Fruit fly (Drosophila melanogaster) whole organism, embryonic: ENCODE results near the gene CG13894.

Experiments used
- C15 ChIP-seq: fragments of 200-800 bp; sonication (Bioruptor generic); IDR thresholded peaks from 3 replicates; pipeline ENCODE4 v1.3.6; 2022; ENCODE audit warnings: missing biosample characterization, missing genetic modification characterization
- CG10565 ChIP-seq: fragments of 200-800 bp; sonication (Bioruptor generic); optimal IDR thresholded peaks from 3 replicates; lab custom pipeline; 2016; ENCODE audit warnings: missing biosample characterization, mild to moderate bottlenecking, missing genetic modification characterization
- CG11085 ChIP-seq: fragments of 200-800 bp; sonication (Bioruptor generic); IDR thresholded peaks from 2 replicates; pipeline ENCODE4 v1.3.6; 2022; ENCODE audit warnings: missing biosample characterization, missing genetic modification characterization
- CG11247 ChIP-seq: fragments of 200-800 bp; sonication (Bioruptor generic); IDR thresholded peaks from 2 replicates; pipeline ENCODE4 v1.3.6; 2022; ENCODE audit warnings: missing biosample characterization, missing genetic modification characterization
- CG11560 ChIP-seq: fragments of 200-800 bp; sonication (Bioruptor generic); IDR thresholded peaks from 3 replicates; pipeline ENCODE4 v1.3.6; 2022; ENCODE audit warnings: missing biosample characterization, missing genetic modification characterization
- CG11696 ChIP-seq: fragments of 200-800 bp; sonication (Bioruptor generic); IDR thresholded peaks from 2 replicates; pipeline ENCODE4 v1.3.6; 2022; ENCODE audit warnings: missing biosample characterization, missing genetic modification characterization
- CG12236 ChIP-seq: fragments of 200-800 bp; sonication (Bioruptor generic); optimal IDR thresholded peaks from 2 replicates; lab custom pipeline; 2016; ENCODE audit warnings: missing biosample characterization, missing genetic modification characterization
- CG13296 ChIP-seq: fragments of 200-800 bp; sonication (Bioruptor generic); optimal IDR thresholded peaks from 3 replicates; lab custom pipeline; 2018; ENCODE audit warnings: missing biosample characterization, mild to moderate bottlenecking, missing genetic modification characterization
- CG14710 ChIP-seq: fragments of 200-800 bp; sonication (Bioruptor generic); optimal IDR thresholded peaks from 3 replicates; lab custom pipeline; 2019; ENCODE audit warnings: missing biosample characterization, mild to moderate bottlenecking, missing genetic modification characterization, moderate library complexity
- CG15073 ChIP-seq: fragments of 200-800 bp; sonication (Bioruptor generic); optimal IDR thresholded peaks from 2 replicates; lab custom pipeline; 2016; ENCODE audit warnings: missing biosample characterization, missing genetic modification characterization
- CG16813 ChIP-seq: fragments of 200-800 bp; sonication (Bioruptor generic); IDR thresholded peaks from 3 replicates; pipeline ENCODE4 v1.3.6; 2022; ENCODE audit warnings: missing biosample characterization, missing genetic modification characterization; ENCODE audit not compliant: partially characterized antibody
- CG18619 ChIP-seq: fragments of 200-800 bp; sonication (Bioruptor generic); optimal IDR thresholded peaks from 3 replicates; lab custom pipeline; 2017; ENCODE audit warnings: missing biosample characterization, mild to moderate bottlenecking, missing genetic modification characterization
- CG34376 ChIP-seq: fragments of 200-800 bp; sonication (Bioruptor generic); optimal IDR thresholded peaks from 2 replicates; lab custom pipeline; 2018; ENCODE audit warnings: missing biosample characterization, mild to moderate bottlenecking, missing genetic modification characterization
- CG3847 ChIP-seq: fragments of 200-800 bp; sonication (Bioruptor generic); IDR thresholded peaks from 2 replicates; pipeline ENCODE4 v1.3.6; 2022; ENCODE audit warnings: missing biosample characterization, missing genetic modification characterization
- CG4424 ChIP-seq: fragments of 200-800 bp; sonication (Bioruptor generic); optimal IDR thresholded peaks from 3 replicates; lab custom pipeline; 2016; ENCODE audit warnings: missing biosample characterization, missing genetic modification characterization
- CG6272 ChIP-seq: fragments of 200-800 bp; sonication (Bioruptor generic); IDR thresholded peaks from 2 replicates; pipeline ENCODE4 v1.3.6; 2022; ENCODE audit warnings: missing biosample characterization, missing genetic modification characterization
- CG6791 ChIP-seq: fragments of 200-800 bp; sonication (Bioruptor generic); IDR thresholded peaks from 3 replicates; pipeline ENCODE4 v1.3.6; 2022; ENCODE audit warnings: missing biosample characterization, missing genetic modification characterization; ENCODE audit not compliant: partially characterized antibody
- CG7372 ChIP-seq: fragments of 200-800 bp; sonication (Bioruptor generic); IDR thresholded peaks from 2 replicates; pipeline ENCODE4 v1.3.6; 2022; ENCODE audit warnings: missing biosample characterization, missing genetic modification characterization
- CG9215 ChIP-seq: fragments of 200-800 bp; sonication (Bioruptor generic); IDR thresholded peaks from 2 replicates; pipeline ENCODE4 v1.3.6; 2022; ENCODE audit warnings: missing biosample characterization, missing genetic modification characterization
- CG9932 ChIP-seq: fragments of 200-800 bp; sonication (Bioruptor generic); IDR thresholded peaks from 2 replicates; pipeline ENCODE4 v1.3.6; 2022; ENCODE audit warnings: missing biosample characterization, missing genetic modification characterization
- CHES-1-like ChIP-seq: fragments of 200-800 bp; sonication (Bioruptor generic); optimal IDR thresholded peaks from 2 replicates; lab custom pipeline; 2016; ENCODE audit warnings: missing biosample characterization, missing genetic modification characterization
- Dfd ChIP-seq, 2 experiments: fragments of >200 bp; optimal IDR thresholded peaks; 2 replicates each; lab custom pipeline; 2017; ENCODE audit warnings: missing biosample characterization in 2 of 2, missing genetic modification characterization in 2 of 2
- Doc3 ChIP-seq: fragments of 200-800 bp; sonication (Bioruptor generic); IDR thresholded peaks from 3 replicates; pipeline ENCODE4 v1.3.6; 2022; ENCODE audit warnings: missing biosample characterization, missing genetic modification characterization; ENCODE audit not compliant: partially characterized antibody
- Hr3 ChIP-seq: fragments of 200-800 bp; sonication (Bioruptor generic); optimal IDR thresholded peaks from 3 replicates; lab custom pipeline; 2016; ENCODE audit warnings: missing biosample characterization, missing genetic modification characterization
- Hr39 ChIP-seq: fragments of >200 bp; optimal IDR thresholded peaks from 2 replicates; lab custom pipeline; 2017
- Lim3 ChIP-seq: fragments of 200-800 bp; sonication (Bioruptor generic); IDR thresholded peaks from 2 replicates; pipeline ENCODE4 v1.3.6; 2022; ENCODE audit warnings: missing biosample characterization, missing genetic modification characterization
- Opbp ChIP-seq: fragments of 200-800 bp; sonication (Bioruptor generic); IDR thresholded peaks from 3 replicates; pipeline ENCODE4 v1.3.6; 2022; ENCODE audit warnings: missing biosample characterization, missing genetic modification characterization; ENCODE audit not compliant: partially characterized antibody
- Ravus ChIP-seq: fragments of 200-800 bp; sonication (Bioruptor generic); IDR thresholded peaks from 2 replicates; pipeline ENCODE4 v1.3.6; 2022; ENCODE audit warnings: missing biosample characterization, missing genetic modification characterization
- Sry-δ ChIP-seq: fragments of 200-800 bp; sonication (Bioruptor generic); optimal IDR thresholded peaks from 2 replicates; lab custom pipeline; 2016; ENCODE audit warnings: missing biosample characterization, missing genetic modification characterization
- TFAM ChIP-seq: fragments of 200-800 bp; sonication (Bioruptor generic); optimal IDR thresholded peaks from 2 replicates; lab custom pipeline; 2017; ENCODE audit warnings: missing biosample characterization, missing genetic modification characterization, inconsistent platforms
- Xrp1 ChIP-seq: fragments of 200-800 bp; sonication (Bioruptor generic); IDR thresholded peaks from 2 replicates; pipeline ENCODE4 v1.3.6; 2022; ENCODE audit warnings: missing biosample characterization, missing genetic modification characterization
- ara ChIP-seq: fragments of 200-800 bp; sonication (Bioruptor generic); IDR thresholded peaks from 2 replicates; pipeline ENCODE4 v1.3.6; 2022; ENCODE audit warnings: missing biosample characterization, missing genetic modification characterization
- ash1 ChIP-seq: fragments of 200-800 bp; sonication (Bioruptor generic); optimal IDR thresholded peaks from 2 replicates; lab custom pipeline; 2018; ENCODE audit warnings: missing biosample characterization, mild to moderate bottlenecking, missing genetic modification characterization
- bab2 ChIP-seq: fragments of 200-800 bp; sonication (Bioruptor generic); optimal IDR thresholded peaks from 2 replicates; lab custom pipeline; 2016; ENCODE audit warnings: missing biosample characterization, missing genetic modification characterization
- bsh ChIP-seq, 2 experiments: fragments of 200-800 bp; sonication (Bioruptor generic); optimal IDR thresholded peaks; 2 replicates each; lab custom pipeline; 2017 to 2018; ENCODE audit warnings: mild to moderate bottlenecking in 2 of 2, missing biosample characterization in 2 of 2, missing genetic modification characterization in 2 of 2, moderate library complexity in 1 of 2
- caup ChIP-seq: fragments of 200-800 bp; sonication (Bioruptor generic); optimal IDR thresholded peaks from 3 replicates; lab custom pipeline; 2017; ENCODE audit warnings: missing biosample characterization, mild to moderate bottlenecking, missing genetic modification characterization, moderate library complexity; ENCODE audit not compliant: severe bottlenecking
- ind ChIP-seq: fragments of 200-800 bp; sonication (Bioruptor generic); optimal IDR thresholded peaks from 3 replicates; lab custom pipeline; 2016; ENCODE audit warnings: missing biosample characterization, missing genetic modification characterization
- insv ChIP-seq, 2 experiments: fragments of 200-800 bp; sonication (Bioruptor generic); optimal IDR thresholded peaks; 3 replicates each; lab custom pipeline; 2016 to 2018; ENCODE audit warnings: missing biosample characterization in 2 of 2, missing genetic modification characterization in 2 of 2
- inv ChIP-seq: fragments of 200-800 bp; sonication (Bioruptor generic); IDR thresholded peaks from 2 replicates; pipeline ENCODE4 v1.3.6; 2022; ENCODE audit warnings: missing biosample characterization, missing genetic modification characterization; ENCODE audit not compliant: partially characterized antibody
- jumu ChIP-seq: fragments of 200-800 bp; sonication (Bioruptor generic); optimal IDR thresholded peaks from 3 replicates; lab custom pipeline; 2016; ENCODE audit warnings: missing biosample characterization, missing genetic modification characterization
- kah ChIP-seq: fragments of 200-800 bp; sonication (Bioruptor generic); optimal IDR thresholded peaks from 2 replicates; lab custom pipeline; 2018; ENCODE audit warnings: missing biosample characterization, mild to moderate bottlenecking, missing genetic modification characterization
- lab ChIP-seq: fragments of 200-800 bp; sonication (Bioruptor generic); optimal IDR thresholded peaks from 3 replicates; lab custom pipeline; 2017; ENCODE audit warnings: missing biosample characterization, missing genetic modification characterization, mild to moderate bottlenecking, moderate library complexity, missing genetic modification reagents
- pho ChIP-seq: fragments of 200-800 bp; sonication (Bioruptor generic); optimal IDR thresholded peaks from 2 replicates; lab custom pipeline; 2016; ENCODE audit warnings: missing biosample characterization, missing genetic modification characterization
- rib ChIP-seq: fragments of 200-800 bp; sonication (Bioruptor generic); IDR thresholded peaks from 2 replicates; pipeline ENCODE4 v1.3.6; 2022; ENCODE audit warnings: missing biosample characterization, missing genetic modification characterization
- ro ChIP-seq: fragments of 200-800 bp; sonication (Bioruptor generic); IDR thresholded peaks from 2 replicates; pipeline ENCODE4 v1.3.6; 2022; ENCODE audit warnings: missing biosample characterization, missing genetic modification characterization
- sens ChIP-seq: fragments of 200-800 bp; sonication (Bioruptor generic); peaks from one replicate; lab custom pipeline; 2016; ENCODE audit warnings: missing biosample characterization, missing genetic modification characterization
- seq ChIP-seq: fragments of 200-800 bp; sonication (Bioruptor generic); IDR thresholded peaks from 2 replicates; pipeline ENCODE4 v1.3.6; 2022; ENCODE audit warnings: missing biosample characterization, missing genetic modification characterization
- sna ChIP-seq: fragments of 200-800 bp; sonication (Bioruptor generic); IDR thresholded peaks from 2 replicates; pipeline ENCODE4 v1.3.6; 2022; ENCODE audit warnings: missing biosample characterization, missing genetic modification characterization; ENCODE audit not compliant: partially characterized antibody
- sob ChIP-seq: fragments of 200-800 bp; sonication (Bioruptor generic); IDR thresholded peaks from 2 replicates; pipeline ENCODE4 v1.3.6; 2022; ENCODE audit warnings: missing biosample characterization, missing genetic modification characterization
- tna ChIP-seq: fragments of 200-800 bp; sonication (Bioruptor generic); IDR thresholded peaks from 2 replicates; pipeline ENCODE4 v1.3.6; 2022; ENCODE audit warnings: missing biosample characterization, missing genetic modification characterization; ENCODE audit not compliant: partially characterized antibody
- tx ChIP-seq: fragments of 200-800 bp; sonication (Bioruptor generic); optimal IDR thresholded peaks from 2 replicates; lab custom pipeline; 2016; ENCODE audit warnings: missing biosample characterization, missing genetic modification characterization

Gene CG13894

DNA sequence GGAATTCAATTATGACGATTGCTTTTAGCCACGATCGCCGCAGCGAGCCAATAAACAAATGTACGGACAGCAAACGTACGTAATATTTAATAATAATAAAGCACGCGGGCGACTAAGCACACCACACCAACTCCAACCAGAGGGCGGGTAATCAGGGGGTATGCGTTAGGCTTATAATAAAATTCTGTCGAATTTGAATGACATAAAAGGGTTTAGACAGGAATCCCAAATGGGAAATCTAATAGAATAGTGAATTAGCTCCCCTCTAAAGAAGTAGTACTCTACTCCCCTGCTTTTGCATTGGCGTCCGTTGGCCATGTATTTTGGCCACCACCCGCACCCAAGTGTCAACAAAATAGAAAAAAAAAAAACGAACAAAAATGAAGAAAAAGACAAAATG is 23.4 kb upstream of the CG13894 start (continued):
- 0 out of 2 replicates have a peak, but pooled peaks have one; percentile 10 for TF ChIP-seq CG9215 (GFP tag; lab: Robert Waterston, UW)
- TF ChIP-seq seq (GFP tag; lab: Robert Waterston, UW), result no peak
- TF ChIP-seq ash1 (GFP tag; lab: Kevin White, UChicago), result no peak
- TF ChIP-seq CG15073, result no peak
- TF ChIP-seq Opbp (GFP tag; lab: Robert Waterston, UW), result 0 out of 3 replicates have a peak, but pooled peaks have one; percentile 22
- no peak for TF ChIP-seq lab (GFP tag; lab: Kevin White, UChicago)
- TF ChIP-seq CG11696 (GFP tag; lab: Robert Waterston, UW), result no peak
- no peak for TF ChIP-seq tna (GFP tag; lab: Robert Waterston, UW)
- TF ChIP-seq CG10565 (GFP tag; lab: Kevin White, UChicago), result no peak
- no peak for TF ChIP-seq pho (GFP tag; lab: Kevin White, UChicago)
- no peak; the same call in 1 of the 2 replicates for TF ChIP-seq inv
- 0 out of 2 replicates have a peak, but pooled peaks have one; percentile 9 for TF ChIP-seq CG7372 (GFP tag; lab: Robert Waterston, UW)
- no peak for TF ChIP-seq CG6791 (GFP tag; lab: Robert Waterston, UW)
- TF ChIP-seq Hr3 (GFP tag; lab: Kevin White, UChicago), result no peak
- TF ChIP-seq CG11560 (tag; lab: Robert Waterston, UW), result no peak
- peak; percentile 20; the same call in 1 of the 2 replicates for TF ChIP-seq ara (GFP tag; lab: Robert Waterston, UW)
- peak; percentile 14 for TF ChIP-seq ind
- TF ChIP-seq CG14710 (tag; lab: Kevin White, UChicago), result no peak
- TF ChIP-seq bab2 (GFP tag; lab: Kevin White, UChicago), result no peak
- TF ChIP-seq tx (GFP tag; lab: Kevin White, UChicago), result no peak
- TF ChIP-seq Sry-δ (GFP tag; lab: Kevin White, UChicago), result no peak
- peak; percentile 49; the same call in 1 of the 2 replicates for TF ChIP-seq sob (GFP tag; lab: Robert Waterston, UW)
- no peak for TF ChIP-seq caup (GFP tag; lab: Kevin White, UChicago)
- peak; percentile 48; the same call in 1 of the 2 replicates for TF ChIP-seq CG6272 (GFP tag; lab: Robert Waterston, UW)
- TF ChIP-seq Dfd (GFP tag; optimal IDR thresholded peaks at IDR 0.05; lab: Kevin White, UChicago), result no peak
- TF ChIP-seq CG3847, result peak; percentile 34; the same call in 1 of the 2 replicates
- no peak for TF ChIP-seq ro (GFP tag; lab: Robert Waterston, UW)
- TF ChIP-seq kah (GFP tag; lab: Kevin White, UChicago), result no peak
- no peak for TF ChIP-seq jumu
- no peak for TF ChIP-seq Xrp1 (GFP tag; lab: Robert Waterston, UW)
- TF ChIP-seq CG12236 (GFP tag; lab: Kevin White, UChicago), result no peak
- no peak for TF ChIP-seq insv (GFP tag; optimal IDR thresholded peaks at IDR 0.05; lab: Kevin White, UChicago)
- no peak for TF ChIP-seq Hr39 (lab: Kevin White, UChicago)
- no peak for TF ChIP-seq bsh (GFP tag; optimal IDR thresholded peaks at IDR 0.05; lab: Kevin White, UChicago)
- no peak for TF ChIP-seq Ravus
- TF ChIP-seq C15 (GFP tag; lab: Robert Waterston, UW), result no peak
- TF ChIP-seq CG34376 (GFP tag; lab: Kevin White, UChicago), result no peak
- no peak for TF ChIP-seq sna (GFP tag; lab: Robert Waterston, UW)
- TF ChIP-seq CG16813 (GFP tag; lab: Robert Waterston, UW), result peak; percentile 57; the same call in 2 of the 3 replicates
- no peak for TF ChIP-seq rib (GFP tag; lab: Robert Waterston, UW)
- no peak for TF ChIP-seq CG11085
- TF ChIP-seq CG11247, result 0 out of 2 replicates have a peak, but pooled peaks have one; percentile 9
- TF ChIP-seq Doc3 (GFP tag; lab: Robert Waterston, UW), result no peak
- no peak for TF ChIP-seq Lim3 (GFP tag; lab: Robert Waterston, UW)
- TF ChIP-seq TFAM (GFP tag; lab: Kevin White, UChicago), result no peak
- TF ChIP-seq CG13296, result no peak
- peak; percentile 43; the same call in 1 of the 2 replicates for TF ChIP-seq CG9932
- TF ChIP-seq sens (GFP tag; lab: Kevin White, UChicago), result peak; percentile 41
- no peak for TF ChIP-seq CG4424
- TF ChIP-seq CG18619 (GFP tag; lab: Kevin White, UChicago), result no peak
- TF ChIP-seq CHES-1-like (GFP tag; lab: Kevin White, UChicago), result no peak
